Fruit fly (Drosophila melanogaster): Measurements from ENCODE around the gene Spase22-23.

Gene Spase22-23

dm6 chr3R:24276104-24277008 lies 46.5 kb upstream of the Spase22-23 start, which contains the start of gene Orct:
Gene Orct (plus strand): TSS chr3R:24276260.
- TF ChIP-seq repo (GFP tag; optimal IDR thresholded peaks at IDR 0.05) (no peak), sug (tag; optimal IDR thresholded peaks at IDR 0.05) (peak; percentile 79), mam (GFP tag; optimal IDR thresholded peaks at IDR 0.05) (peak; percentile 76), CG33557 (GFP tag; optimal IDR thresholded peaks at IDR 0.05) (no peak), Jarid2 (GFP tag; optimal IDR thresholded peaks at IDR 0.05) (peak; percentile 73), CG2129 (GFP tag; IDR thresholded peaks at IDR 0.05; ENCODE audit: partially characterized antibody) (no peak), CG11085 (GFP tag; IDR thresholded peaks at IDR 0.05) (no peak), CG10321 (GFP tag; IDR thresholded peaks at IDR 0.05) (no peak), CG1647 (GFP tag; optimal IDR thresholded peaks at IDR 0.05) (peak; percentile 25), Asciz (GFP tag; optimal IDR thresholded peaks at IDR 0.05) (peak; percentile 62), org-1 (GFP tag; optimal IDR thresholded peaks at IDR 0.05) (peak; percentile 80), Chrac-16 (GFP tag; optimal IDR thresholded peaks at IDR 0.05) (peak; percentile 44), kni (GFP tag; optimal IDR thresholded peaks at IDR 0.05) (no peak), Fer2 (tag; optimal IDR thresholded peaks at IDR 0.05) (peak; percentile 34), CG31441 (GFP tag; IDR thresholded peaks at IDR 0.05) (peak; percentile 73), CG5180 (GFP tag; optimal IDR thresholded peaks at IDR 0.05) (peak; percentile 54), CG1529 (GFP tag; optimal IDR thresholded peaks at IDR 0.05) (peak; percentile 58), CG12769 (tag; optimal IDR thresholded peaks at IDR 0.05) (peak; percentile 83), CG18599 (GFP tag; optimal IDR thresholded peaks at IDR 0.05) (peak; percentile 89), Lhr (GFP tag; optimal IDR thresholded peaks at IDR 0.05) (peak; percentile 6), gem (tag; optimal IDR thresholded peaks at IDR 0.05) (peak; percentile 87), onecut (GFP tag; IDR thresholded peaks at IDR 0.05) (peak; percentile 29; the same call in 1 of the 2 replicates), Rx (GFP tag; IDR thresholded peaks at IDR 0.05) (0 out of 2 replicates have a peak, but pooled peaks have one; percentile 26), sens-2 (GFP tag; IDR thresholded peaks at IDR 0.05) (no peak), danr (GFP tag; IDR thresholded peaks at IDR 0.05) (no peak), Hr3 (GFP tag; optimal IDR thresholded peaks at IDR 0.05) (peak; percentile 61), Doc2 (GFP tag; IDR thresholded peaks at IDR 0.05) (no peak), CG10431 (GFP tag; optimal IDR thresholded peaks at IDR 0.05) (peak; percentile 23), run (tag; optimal IDR thresholded peaks at IDR 0.05) (peak; percentile 59), chn (GFP tag; optimal IDR thresholded peaks at IDR 0.05) (peak; percentile 2), CG7839 (tag; optimal IDR thresholded peaks at IDR 0.05) (peak; percentile 84), crp (GFP tag; optimal IDR thresholded peaks at IDR 0.05) (peak in 1 of 2 experiments; percentile 36), abd-A (tag; optimal IDR thresholded peaks at IDR 0.05) (peak; percentile 3), CG9215 (GFP tag; IDR thresholded peaks at IDR 0.05) (peak; percentile 76), slp2 (GFP tag; optimal IDR thresholded peaks at IDR 0.05) (peak; percentile 41), CG17385 (GFP tag; optimal IDR thresholded peaks at IDR 0.05) (peak; percentile 74), CG16813 (GFP tag; IDR thresholded peaks at IDR 0.05; ENCODE audit: partially characterized antibody) (no peak), chm (GFP tag; IDR thresholded peaks at IDR 0.05) (0 out of 2 replicates have a peak, but pooled peaks have one; percentile 46), kay (GFP tag; optimal IDR thresholded peaks at IDR 0.05) (peak; percentile 45), psq (GFP tag; optimal IDR thresholded peaks at IDR 0.05) (peak; percentile 8), Dref (GFP tag; IDR thresholded peaks at IDR 0.05) (no peak), wek (GFP tag; optimal IDR thresholded peaks at IDR 0.05) (no peak), CG10979 (tag; optimal IDR thresholded peaks at IDR 0.05) (peak; percentile 41), CG4404 (GFP tag; IDR thresholded peaks at IDR 0.05) (peak; percentile 43), CoRest (tag; optimal IDR thresholded peaks at IDR 0.05) (peak; percentile 88), ash1 (GFP tag; optimal IDR thresholded peaks at IDR 0.05) (no peak), tio (GFP tag; optimal IDR thresholded peaks at IDR 0.05) (peak; percentile 70), gsb-n (tag; optimal IDR thresholded peaks at IDR 0.05) (peak; percentile 54)
